Fruit fly (Drosophila melanogaster) whole organism, adult: ENCODE data around the gene Atx2.

Source experiments
- CG11617 ChIP-seq: fragments of 200-800 bp; sonication (Bioruptor generic); optimal IDR thresholded peaks from 2 replicates; lab custom pipeline; 2017; ENCODE audit warnings: mild to moderate bottlenecking, missing biosample characterization, missing genetic modification reagents, missing genetic modification characterization
- CG12768 ChIP-seq: fragments of 200-800 bp; sonication (Bioruptor generic); optimal IDR thresholded peaks from 2 replicates; lab custom pipeline; 2017; ENCODE audit warnings: missing biosample characterization, missing genetic modification characterization, mild to moderate bottlenecking, moderate library complexity, missing genetic modification reagents
- CG14711 ChIP-seq: fragments of 200-800 bp; sonication (Bioruptor generic); optimal IDR thresholded peaks from 2 replicates; lab custom pipeline; 2018; ENCODE audit warnings: missing biosample characterization, mild to moderate bottlenecking, missing genetic modification characterization, moderate library complexity
- CG1620 ChIP-seq: fragments of 200-800 bp; sonication (Bioruptor generic); optimal IDR thresholded peaks from 2 replicates; lab custom pipeline; 2016; ENCODE audit warnings: missing biosample characterization, missing genetic modification characterization
- CG33017 ChIP-seq: fragments of 200-800 bp; sonication (Bioruptor generic); optimal IDR thresholded peaks from 2 replicates; lab custom pipeline; 2018; ENCODE audit warnings: missing biosample characterization, mild to moderate bottlenecking, missing genetic modification characterization, moderate library complexity
- CG5204 ChIP-seq: fragments of 200-800 bp; sonication (Bioruptor generic); optimal IDR thresholded peaks from 2 replicates; lab custom pipeline; 2016; ENCODE audit warnings: missing biosample characterization, missing genetic modification characterization
- toe ChIP-seq: fragments of 200-800 bp; sonication (Bioruptor generic); optimal IDR thresholded peaks from 2 replicates; lab custom pipeline; 2016; ENCODE audit warnings: missing biosample characterization, missing genetic modification characterization

- TF ChIP-seq CG14711 = no peak
- TF ChIP-seq CG5204 (GFP tag; lab: Kevin White, UChicago) = no peak
- no peak for TF ChIP-seq CG33017 (tag; lab: Kevin White, UChicago)
- TF ChIP-seq toe (GFP tag; lab: Kevin White, UChicago) = no peak
- TF ChIP-seq CG1620 (GFP tag; lab: Kevin White, UChicago) = no peak
- no peak for TF ChIP-seq CG11617 (GFP tag; lab: Kevin White, UChicago)
- no peak for TF ChIP-seq CG12768
These were observed 54.9 kb downstream of the Atx2 start for dm6 chr3R:15463172-15463571.
